Fruit fly (Drosophila melanogaster) whole organism, wandering third instar larva: Measurements from ENCODE around the gene CG34124.

Experiments
- Dfd ChIP-seq: fragments of >200 bp; optimal IDR thresholded peaks from 2 replicates; lab custom pipeline; 2017; ENCODE audit warnings: missing biosample characterization, missing genetic modification characterization
- Hnf4 ChIP-seq: fragments of 200-800 bp; sonication (Bioruptor generic); optimal IDR thresholded peaks from 2 replicates; lab custom pipeline; 2016; ENCODE audit warnings: missing biosample characterization, mild to moderate bottlenecking, missing genetic modification characterization
- Hr78 ChIP-seq: fragments of >200 bp; optimal IDR thresholded peaks from 2 replicates; lab custom pipeline; 2017; ENCODE audit warnings: missing biosample characterization, missing genetic modification characterization
- OdsH ChIP-seq: fragments of 200-800 bp; sonication (Bioruptor generic); optimal IDR thresholded peaks from 2 replicates; lab custom pipeline; 2016; ENCODE audit warnings: missing biosample characterization, mild to moderate bottlenecking, missing genetic modification characterization
- br ChIP-seq: fragments of 200-800 bp; sonication (Bioruptor generic); optimal IDR thresholded peaks from 2 replicates; lab custom pipeline; 2016; ENCODE audit warnings: missing biosample characterization, missing genetic modification characterization
- dmrt93B ChIP-seq: fragments of 200-800 bp; sonication (Bioruptor generic); optimal IDR thresholded peaks from 2 replicates; lab custom pipeline; 2018; ENCODE audit warnings: missing biosample characterization, mild to moderate bottlenecking, missing genetic modification characterization
- dsf ChIP-seq: sonication (Bioruptor generic); optimal IDR thresholded peaks from 2 replicates; lab custom pipeline; 2016; ENCODE audit warnings: missing biosample characterization, missing genetic modification characterization, borderline replicate concordance
- h ChIP-seq: fragments of 200-800 bp; sonication (Bioruptor generic); optimal IDR thresholded peaks from 3 replicates; lab custom pipeline; 2016; ENCODE audit warnings: missing biosample characterization, mild to moderate bottlenecking, missing genetic modification characterization
- lola ChIP-seq: fragments of >200 bp; optimal IDR thresholded peaks from 2 replicates; lab custom pipeline; 2017; ENCODE audit warnings: missing biosample characterization, missing genetic modification characterization
- psq ChIP-seq: fragments of 200-800 bp; sonication (Bioruptor generic); optimal IDR thresholded peaks from 3 replicates; lab custom pipeline; 2017; ENCODE audit warnings: missing biosample characterization, mild to moderate bottlenecking, missing genetic modification characterization, moderate library complexity

DNA sequence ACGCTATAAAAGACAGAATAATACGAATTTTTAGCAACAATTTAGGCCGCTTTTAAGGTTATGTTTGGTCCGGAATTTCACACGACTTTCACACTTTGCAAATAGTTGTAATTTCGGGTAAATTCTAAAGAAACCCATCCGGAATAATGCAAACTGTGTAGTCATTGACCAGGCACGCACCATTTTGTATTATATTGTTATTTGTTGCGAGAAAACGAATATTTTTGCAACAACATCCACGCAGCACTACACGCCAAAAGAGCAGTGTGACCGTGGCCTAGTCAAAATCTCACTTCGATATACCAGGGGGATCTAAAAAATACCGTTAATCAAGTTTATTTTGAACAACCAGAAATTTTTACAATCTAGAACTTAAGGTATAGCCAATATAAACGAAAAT is 9.3 kb downstream of the CG34124 start, which contains the start of gene eIF3i:
- TF ChIP-seq Hnf4 (GFP tag; lab: Kevin White, UChicago) (no peak), lola (GFP tag; lab: Kevin White, UChicago) (no peak), br (no peak), Dfd (GFP tag; lab: Kevin White, UChicago) (no peak), dmrt93B (no peak), Hr78 (GFP tag; lab: Kevin White, UChicago) (no peak), h (GFP tag; lab: Kevin White, UChicago) (no peak), psq (GFP tag; lab: Kevin White, UChicago) (no peak), dsf (GFP tag; lab: Kevin White, UChicago) (no peak), OdsH (GFP tag; lab: Kevin White, UChicago) (no peak)
